Worm (Caenorhabditis elegans): Measurements from ENCODE around the gene T28A8.3.

DNA sequence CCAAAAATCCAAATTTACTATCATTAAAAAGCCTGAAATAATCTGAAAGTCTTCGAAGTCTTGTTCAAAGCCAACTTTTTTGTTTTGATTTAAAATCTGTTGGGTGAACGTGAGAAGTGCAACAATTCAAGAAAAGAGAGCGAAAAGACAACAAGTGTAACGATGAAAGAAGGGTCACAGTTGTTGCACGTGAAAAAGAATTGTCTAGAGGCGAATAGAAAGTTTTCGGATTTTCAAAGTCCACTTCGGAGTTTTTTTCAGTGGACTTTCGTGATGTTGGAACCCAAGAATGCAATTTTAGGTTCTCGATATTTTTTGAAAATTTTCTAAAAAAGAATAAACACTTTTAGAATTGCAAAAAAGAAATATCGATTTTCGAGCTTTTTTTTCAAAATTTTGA lies 44.1 kb downstream of the T28A8.3 start:
- TF ChIP-seq flt-1 (GFP tag; IDR thresholded peaks at IDR 0.05): no peak
- TF ChIP-seq cog-1 (tag; optimal IDR thresholded peaks at IDR 0.05): no peak
- TF ChIP-seq klf-2 (GFP tag; conservative IDR thresholded peaks at IDR 0.05): no peak
- no peak for TF ChIP-seq med-1 (GFP tag; optimal IDR thresholded peaks at IDR 0.05; ENCODE audit: insufficient read depth)
- no peak for TF ChIP-seq ztf-29 (GFP tag; IDR thresholded peaks at IDR 0.05)
- TF ChIP-seq T22C8.4 (GFP tag; IDR thresholded peaks at IDR 0.05): no peak

Data from whole organism, midembryonic.